Fruit fly (Drosophila melanogaster) whole organism, embryonic: ENCODE results near the gene pan.
"Not testable (repeated sequence)": the region's sequence is repeated elsewhere in the genome, so short reads cannot be mapped to it uniquely, and the experiment has no call there.

Experiments used
- CG9437 ChIP-seq: fragments of 200-800 bp; sonication (Bioruptor generic); optimal IDR thresholded peaks from 2 replicates; lab custom pipeline; 2018; ENCODE audit warnings: missing biosample characterization, mild to moderate bottlenecking, missing genetic modification characterization
- Dfd ChIP-seq, 2 experiments: fragments of >200 bp; optimal IDR thresholded peaks; 2 replicates each; lab custom pipeline; 2017; ENCODE audit warnings: missing biosample characterization in 2 of 2, missing genetic modification characterization in 2 of 2
- Dref ChIP-seq: fragments of 200-800 bp; sonication (Bioruptor generic); IDR thresholded peaks from 2 replicates; pipeline ENCODE4 v1.3.6; 2022; ENCODE audit warnings: missing biosample characterization, missing genetic modification characterization
- abd-A ChIP-seq: fragments of 200-800 bp; sonication (Bioruptor generic); optimal IDR thresholded peaks from 3 replicates; lab custom pipeline; 2019; ENCODE audit warnings: missing biosample characterization, mild to moderate bottlenecking, missing genetic modification characterization, moderate library complexity
- cad ChIP-seq: fragments of >200 bp; optimal IDR thresholded peaks from 2 replicates; lab custom pipeline; 2017; ENCODE audit warnings: missing biosample characterization, missing genetic modification characterization
- ham ChIP-seq: fragments of 200-800 bp; sonication (Bioruptor generic); IDR thresholded peaks from 2 replicates; pipeline ENCODE4 v1.3.6; 2022; ENCODE audit warnings: missing biosample characterization, missing genetic modification characterization
- kah ChIP-seq: fragments of 200-800 bp; sonication (Bioruptor generic); optimal IDR thresholded peaks from 2 replicates; lab custom pipeline; 2018; ENCODE audit warnings: missing biosample characterization, mild to moderate bottlenecking, missing genetic modification characterization
- scrt ChIP-seq: fragments of 200-800 bp; sonication (Bioruptor generic); optimal IDR thresholded peaks from 2 replicates; lab custom pipeline; 2018; ENCODE audit warnings: missing biosample characterization, mild to moderate bottlenecking, missing genetic modification characterization, moderate library complexity
- sens ChIP-seq: fragments of 200-800 bp; sonication (Bioruptor generic); peaks from one replicate; lab custom pipeline; 2016; ENCODE audit warnings: missing biosample characterization, missing genetic modification characterization
- tll ChIP-seq, 2 experiments: fragments of 200-800 bp in 1 of 2; fragments of >200 bp in 1 of 2; sonication (Bioruptor generic) in 1 of 2; optimal IDR thresholded peaks; 2 replicates each; lab custom pipeline; 2017 to 2019; ENCODE audit warnings: missing biosample characterization in 2 of 2, missing genetic modification characterization in 2 of 2, mild to moderate bottlenecking in 1 of 2, moderate library complexity in 1 of 2

- not testable (repeated sequence) for TF ChIP-seq sens (GFP tag; lab: Kevin White, UChicago); tll (GFP tag; optimal IDR thresholded peaks at IDR 0.05; lab: Kevin White, UChicago); kah (GFP tag; lab: Kevin White, UChicago); abd-A (tag; lab: Kevin White, UChicago); Dref; scrt (GFP tag; lab: Kevin White, UChicago); Dfd (GFP tag; optimal IDR thresholded peaks at IDR 0.05; lab: Kevin White, UChicago); CG9437 (GFP tag; lab: Kevin White, UChicago); cad; ham (GFP tag; lab: Robert Waterston, UW)
These were observed 27.5 kb upstream of the pan start for dm6 chr4:41587-41986.
